Worm (Caenorhabditis elegans): ENCODE results near the gene F48G7.9.

F48G7.9 gene

DNA sequence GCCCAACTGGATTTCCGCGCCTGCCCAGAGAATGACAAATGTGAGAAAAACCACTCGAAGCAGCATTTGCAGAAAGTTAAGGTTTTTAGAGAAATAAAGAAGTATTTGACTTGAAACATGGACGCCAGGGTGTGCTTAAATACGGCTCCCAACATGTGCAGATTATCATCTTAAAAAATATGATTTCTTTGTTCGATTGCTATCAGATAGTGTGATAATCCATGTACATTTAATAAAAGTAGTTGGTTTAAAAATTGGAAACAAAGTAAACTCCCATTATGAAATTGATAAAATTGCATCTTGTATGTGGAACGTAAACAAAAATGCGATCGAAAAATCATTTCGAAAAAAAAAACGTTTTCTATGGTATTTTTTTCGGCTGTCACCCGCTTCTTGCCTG is 842 bp downstream of the F48G7.9 start, which contains the start of gene F48G7.8:
TSS of gene F48G7.8 (minus strand) at position 101 of the 400 bp plus-strand sequence.
- no peak for TF ChIP-seq blmp-1 (tag; optimal IDR thresholded peaks at IDR 0.05; ENCODE audit: insufficient read depth)
- no peak for TF ChIP-seq sma-9 (GFP tag; optimal IDR thresholded peaks at IDR 0.05)
- TF ChIP-seq sma-9 (tag; optimal IDR thresholded peaks at IDR 0.05): no peak
- TF ChIP-seq nhr-11 (tag; optimal IDR thresholded peaks at IDR 0.05): no peak
- TF ChIP-seq C34F6.9 (tag; optimal IDR thresholded peaks at IDR 0.05): no peak
- no peak for TF ChIP-seq nhr-12 (tag; optimal IDR thresholded peaks at IDR 0.05)
- no peak for TF ChIP-seq nhr-129 (tag; optimal IDR thresholded peaks at IDR 0.05)
- no peak for TF ChIP-seq lin-39 (tag; optimal IDR thresholded peaks at IDR 0.05)
- TF ChIP-seq crh-2 (tag; optimal IDR thresholded peaks at IDR 0.05): no peak
- no peak for TF ChIP-seq dmd-4 (tag; optimal IDR thresholded peaks at IDR 0.05)
- no peak for TF ChIP-seq fos-1 (tag; optimal IDR thresholded peaks at IDR 0.05)
- no peak for TF ChIP-seq nhr-237 (tag; optimal IDR thresholded peaks at IDR 0.05)
- no peak for TF ChIP-seq lin-11 (tag; optimal IDR thresholded peaks at IDR 0.05)
- TF ChIP-seq Y55F3AM.14 (GFP tag; optimal IDR thresholded peaks at IDR 0.05): no peak
- no peak for TF ChIP-seq peb-1 (tag; optimal IDR thresholded peaks at IDR 0.05)
- TF ChIP-seq nhr-10 (tag; optimal IDR thresholded peaks at IDR 0.05): no peak
- TF ChIP-seq mab-5 (tag; optimal IDR thresholded peaks at IDR 0.05): no peak
- TF ChIP-seq ZK546.5 (tag; optimal IDR thresholded peaks at IDR 0.05): no peak
- no peak for TF ChIP-seq aly-2 (tag; optimal IDR thresholded peaks at IDR 0.05)
- TF ChIP-seq ceh-82 (tag; optimal IDR thresholded peaks at IDR 0.05): no peak
- TF ChIP-seq snpc-4 (tag; optimal IDR thresholded peaks at IDR 0.05): no peak

DNA sequence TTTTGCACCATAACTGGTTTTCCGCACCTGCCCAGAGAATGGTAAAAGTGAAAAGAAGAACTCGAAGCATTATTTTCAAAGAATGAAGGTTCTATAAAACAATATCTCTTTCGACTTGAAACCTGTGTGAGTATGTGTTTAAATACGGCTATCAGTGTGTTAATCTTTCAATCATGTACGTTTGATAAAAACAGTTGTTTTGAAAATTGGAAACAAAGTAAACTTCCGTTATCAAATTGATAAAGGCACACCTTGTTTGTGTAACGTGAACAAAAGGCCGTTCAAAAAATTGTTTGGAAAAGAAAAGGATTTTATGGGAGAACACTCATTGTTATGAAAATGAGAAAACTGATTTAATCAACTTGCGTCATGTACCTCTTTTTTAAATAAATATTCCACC is 2.1 kb downstream of the F48G7.9 start, which contains the start of gene F48G7.7:
TSS of gene F48G7.7 (minus strand) at position 101 of the 400 bp plus-strand sequence.
- no peak for TF ChIP-seq peb-1 (tag; optimal IDR thresholded peaks at IDR 0.05)
- TF ChIP-seq nhr-77 (tag; optimal IDR thresholded peaks at IDR 0.05): no peak
- no peak for TF ChIP-seq elt-1 (tag; optimal IDR thresholded peaks at IDR 0.05)
- TF ChIP-seq nhr-23 (tag; optimal IDR thresholded peaks at IDR 0.05): no peak
- no peak for TF ChIP-seq F13H6.1 (tag; optimal IDR thresholded peaks at IDR 0.05)
- TF ChIP-seq sem-4 (tag; optimal IDR thresholded peaks at IDR 0.05): no peak
- no peak for TF ChIP-seq gmeb-1 (tag; optimal IDR thresholded peaks at IDR 0.05)
- TF ChIP-seq ztf-1 (GFP tag; conservative IDR thresholded peaks at IDR 0.05): no peak
- no peak for TF ChIP-seq dmd-4 (tag; optimal IDR thresholded peaks at IDR 0.05)
- TF ChIP-seq Y55F3AM.14 (GFP tag; optimal IDR thresholded peaks at IDR 0.05): no peak
- no peak for TF ChIP-seq zag-1 (tag; optimal IDR thresholded peaks at IDR 0.05)

DNA sequence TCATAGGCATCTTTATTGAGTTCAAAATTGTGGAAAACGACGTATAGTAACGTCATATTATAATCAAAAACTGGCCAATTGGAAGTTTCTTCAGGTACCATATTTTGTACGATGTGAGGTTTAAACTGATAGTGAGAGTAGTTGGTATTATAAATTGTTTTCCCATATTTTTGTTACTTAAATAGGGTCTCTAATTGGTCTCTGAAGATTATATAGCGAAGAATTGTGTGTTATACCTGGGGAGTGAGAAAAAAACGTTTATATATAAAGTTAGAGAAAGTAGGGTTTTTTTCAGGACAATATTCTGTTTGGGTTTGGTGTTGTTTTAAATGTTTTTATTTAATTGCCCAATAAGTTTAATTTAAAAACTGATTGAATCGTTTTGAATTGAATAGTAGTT is 3.5 kb downstream of the F48G7.9 start, which contains the start of gene srt-17:
TSS of gene srt-17 (minus strand) at position 101 of the 400 bp plus-strand sequence.
- no peak for TF ChIP-seq mab-5 (tag; optimal IDR thresholded peaks at IDR 0.05)

DNA sequence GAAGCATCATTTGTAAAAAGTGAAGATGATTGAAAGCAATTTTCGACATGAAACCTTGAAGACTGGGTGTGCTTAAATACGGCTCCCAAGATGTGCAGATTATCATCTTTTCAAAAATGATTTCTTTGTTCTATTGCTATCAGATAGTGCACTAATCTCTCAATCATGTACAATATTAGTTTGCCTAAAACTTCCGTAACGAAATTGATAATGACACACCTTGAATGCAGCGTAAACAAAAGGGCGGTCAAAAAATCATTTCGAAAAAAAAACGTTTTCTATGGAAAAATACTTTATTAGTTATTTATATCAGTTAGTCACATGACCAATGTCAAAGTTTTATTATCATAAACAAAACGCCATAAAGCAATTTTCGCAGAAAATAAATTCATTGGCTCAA is 5.5 kb downstream of the F48G7.9 start, which contains the start of gene F48G7.5:
TSS of gene F48G7.5 (minus strand) at position 34 of the 400 bp plus-strand sequence.
- TF ChIP-seq nhr-21 (tag; optimal IDR thresholded peaks at IDR 0.05) (no peak), zag-1 (tag; optimal IDR thresholded peaks at IDR 0.05) (no peak), mdl-1 (tag; optimal IDR thresholded peaks at IDR 0.05) (no peak), lin-39 (tag; optimal IDR thresholded peaks at IDR 0.05) (no peak), gmeb-1 (tag; optimal IDR thresholded peaks at IDR 0.05) (no peak)

DNA sequence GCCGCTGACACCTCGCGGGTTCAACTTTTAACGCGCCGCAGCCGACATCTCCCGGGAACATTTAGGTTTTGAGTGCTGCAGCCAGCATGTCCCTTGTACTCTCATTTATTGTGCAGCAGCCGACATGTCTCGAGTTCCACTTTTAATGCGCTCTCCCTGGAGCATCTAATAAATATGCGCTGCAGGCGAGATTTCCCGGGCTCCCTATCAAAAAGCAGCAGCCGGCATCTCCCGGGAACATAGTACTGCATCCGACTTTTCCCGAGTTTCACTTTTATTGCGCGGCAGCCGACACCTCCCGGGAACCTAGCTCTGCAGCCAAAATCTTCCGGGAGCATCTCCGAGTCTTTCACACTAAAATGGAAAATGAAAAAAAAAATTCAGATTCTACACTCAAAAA is 7.4 kb downstream of the F48G7.9 start:
- TF ChIP-seq lin-11 (tag; optimal IDR thresholded peaks at IDR 0.05) (no peak), sem-4 (tag; optimal IDR thresholded peaks at IDR 0.05) (no peak), nhr-237 (tag; optimal IDR thresholded peaks at IDR 0.05) (no peak), skn-1 (tag; optimal IDR thresholded peaks at IDR 0.05) (no peak), ztf-4 (tag; optimal IDR thresholded peaks at IDR 0.05) (no peak), R02D3.7 (tag; optimal IDR thresholded peaks at IDR 0.05) (no peak), nhr-10 (tag; optimal IDR thresholded peaks at IDR 0.05) (no peak), ztf-11 (tag; optimal IDR thresholded peaks at IDR 0.05) (no peak), zag-1 (tag; optimal IDR thresholded peaks at IDR 0.05) (no peak), mab-5 (tag; optimal IDR thresholded peaks at IDR 0.05) (no peak), ceh-82 (tag; optimal IDR thresholded peaks at IDR 0.05) (no peak)

Measured in whole organism, L2 larva.